Worm (Caenorhabditis elegans) whole organism, late embryonic: ENCODE measurements around the gene ima-1.

Experiments used
- C38D4.7 ChIP-seq: fragments of 200-800 bp; sonication (Bioruptor generic); optimal IDR thresholded peaks from 2 replicates; lab custom pipeline; 2018; ENCODE audit warnings: mild to moderate bottlenecking, missing genetic modification characterization, moderate library complexity, missing compliant biosample characterization
- F13H6.1 ChIP-seq: sonication (generic microtip); optimal IDR thresholded peaks from 2 replicates; lab custom pipeline; 2016; ENCODE audit warnings: missing genetic modification characterization, missing compliant biosample characterization
- K09A11.1 ChIP-seq: sonication (generic microtip); optimal IDR thresholded peaks from 2 replicates; lab custom pipeline; 2017; ENCODE audit warnings: antibody characterized with exemption, mild to moderate bottlenecking, missing genetic modification characterization, missing compliant biosample characterization; ENCODE audit not compliant: insufficient read depth
- T23F11.4 ChIP-seq: fragments of 200-800 bp; sonication (Bioruptor generic); optimal IDR thresholded peaks from 2 replicates; lab custom pipeline; 2018; ENCODE audit warnings: mild to moderate bottlenecking, missing genetic modification characterization, missing compliant biosample characterization
- Y22D7AL.16 ChIP-seq: sonication (generic microtip); optimal IDR thresholded peaks from 2 replicates; lab custom pipeline; 2016; ENCODE audit warnings: missing genetic modification characterization, missing compliant biosample characterization
- ama-1 ChIP-seq: fragments of 150-350 bp; optimal IDR thresholded peaks from 2 replicates; lab custom pipeline; 2014
- ceh-22 ChIP-seq: sonication (generic microtip); optimal IDR thresholded peaks from 2 replicates; lab custom pipeline; 2017; ENCODE audit warnings: missing biosample characterization, missing genetic modification characterization
- ceh-30 ChIP-seq: fragments of 150-350 bp; optimal IDR thresholded peaks from 2 replicates; lab custom pipeline; 2014; ENCODE audit warnings: missing biosample characterization, missing genetic modification characterization
- ceh-31 ChIP-seq: sonication (generic microtip); optimal IDR thresholded peaks from 2 replicates; lab custom pipeline; 2016; ENCODE audit warnings: missing genetic modification characterization, missing compliant biosample characterization
- ceh-45 ChIP-seq: fragments of 200-800 bp; sonication (Bioruptor generic); IDR thresholded peaks from 2 replicates; pipeline ENCODE4 v1.3.6; 2022; ENCODE audit warnings: missing genetic modification reagents, missing genetic modification characterization, missing compliant biosample characterization
- che-1 ChIP-seq: sonication (generic microtip); optimal IDR thresholded peaks from 2 replicates; lab custom pipeline; 2016; ENCODE audit warnings: mild to moderate bottlenecking, missing genetic modification characterization, missing compliant biosample characterization
- dmd-4 ChIP-seq: sonication (generic microtip); optimal IDR thresholded peaks from 2 replicates; lab custom pipeline; 2016; ENCODE audit warnings: borderline replicate concordance, missing genetic modification characterization, missing compliant biosample characterization
- dve-1 ChIP-seq: sonication (generic microtip); optimal IDR thresholded peaks from 2 replicates; lab custom pipeline; 2017; ENCODE audit warnings: antibody characterized with exemption, mild to moderate bottlenecking, missing genetic modification characterization, missing compliant biosample characterization
- elt-2 ChIP-seq: sonication (generic microtip); optimal IDR thresholded peaks from 2 replicates; lab custom pipeline; 2016; ENCODE audit warnings: missing genetic modification reagents, missing genetic modification characterization, missing compliant biosample characterization
- elt-4 ChIP-seq: sonication (generic microtip); optimal IDR thresholded peaks from 2 replicates; lab custom pipeline; 2016; ENCODE audit warnings: missing genetic modification characterization, missing compliant biosample characterization
- ets-4 ChIP-seq: sonication (generic microtip); optimal IDR thresholded peaks from 2 replicates; lab custom pipeline; 2016; ENCODE audit warnings: missing genetic modification characterization, missing compliant biosample characterization
- eyg-1 ChIP-seq: sonication (generic microtip); optimal IDR thresholded peaks from 2 replicates; lab custom pipeline; 2016; ENCODE audit warnings: missing genotype, missing genetic modification characterization, missing compliant biosample characterization
- fax-1 ChIP-seq: sonication (generic microtip); optimal IDR thresholded peaks from 2 replicates; lab custom pipeline; 2016; ENCODE audit warnings: missing genotype, missing genetic modification characterization, missing compliant biosample characterization
- fkh-10 ChIP-seq: fragments of 150-350 bp; optimal IDR thresholded peaks from 2 replicates; lab custom pipeline; 2014; ENCODE audit warnings: missing biosample characterization, missing genetic modification reagents, missing genetic modification characterization
- fkh-6 ChIP-seq: sonication (generic microtip); optimal IDR thresholded peaks from 2 replicates; lab custom pipeline; 2016; ENCODE audit warnings: missing genetic modification characterization, missing compliant biosample characterization
- gmeb-2 ChIP-seq: sonication (generic microtip); optimal IDR thresholded peaks from 2 replicates; lab custom pipeline; 2016; ENCODE audit warnings: missing genetic modification characterization, inconsistent platforms, missing compliant biosample characterization
- hlh-13 ChIP-seq: fragments of 200-800 bp; sonication (Bioruptor generic); optimal IDR thresholded peaks from 2 replicates; lab custom pipeline; 2018; ENCODE audit warnings: mild to moderate bottlenecking, missing genetic modification characterization, missing compliant biosample characterization
- hlh-30 ChIP-seq: sonication (generic microtip); optimal IDR thresholded peaks from 2 replicates; lab custom pipeline; 2017; ENCODE audit warnings: antibody characterized with exemption, missing genetic modification characterization, missing compliant biosample characterization; ENCODE audit not compliant: insufficient read depth
- hlh-6 ChIP-seq: sonication (generic microtip); optimal IDR thresholded peaks from 2 replicates; lab custom pipeline; 2016; ENCODE audit warnings: missing genotype, missing genetic modification characterization, missing compliant biosample characterization
- lin-11 ChIP-seq: fragments of 200-800 bp; sonication (Bioruptor generic); optimal IDR thresholded peaks from 2 replicates; lab custom pipeline; 2018; ENCODE audit warnings: mild to moderate bottlenecking, missing genetic modification characterization, missing compliant biosample characterization
- madf-2 ChIP-seq: sonication (generic microtip); optimal IDR thresholded peaks from 2 replicates; lab custom pipeline; 2017; ENCODE audit warnings: missing genetic modification characterization, missing compliant biosample characterization
- nfya-1 ChIP-seq: sonication (generic microtip); optimal IDR thresholded peaks from 2 replicates; lab custom pipeline; 2017; ENCODE audit warnings: missing genetic modification characterization, mild to moderate bottlenecking, missing compliant biosample characterization, antibody characterized with exemption, moderate library complexity
- nhr-11 ChIP-seq: fragments of 150-350 bp; optimal IDR thresholded peaks from 2 replicates; lab custom pipeline; 2014; ENCODE audit warnings: missing biosample characterization, missing genetic modification characterization
- npax-4 ChIP-seq: sonication (generic microtip); optimal IDR thresholded peaks from 2 replicates; lab custom pipeline; 2016; ENCODE audit warnings: missing genetic modification characterization, missing compliant biosample characterization
- pax-1 ChIP-seq: fragments of 150-350 bp; optimal IDR thresholded peaks from 2 replicates; lab custom pipeline; 2014; ENCODE audit warnings: missing biosample characterization, missing genetic modification characterization
- pha-2 ChIP-seq: sonication (generic microtip); optimal IDR thresholded peaks from 2 replicates; lab custom pipeline; 2017; ENCODE audit warnings: mild to moderate bottlenecking, missing genetic modification characterization, missing compliant biosample characterization
- pqm-1 ChIP-seq: sonication (generic microtip); optimal IDR thresholded peaks from 2 replicates; lab custom pipeline; 2016; ENCODE audit warnings: missing genetic modification characterization, missing compliant biosample characterization
- pros-1 ChIP-seq: fragments of 150-350 bp; optimal IDR thresholded peaks from 2 replicates; lab custom pipeline; 2014; ENCODE audit warnings: missing biosample characterization, missing genetic modification reagents, missing genetic modification characterization
- ref-2 ChIP-seq: sonication (generic microtip); optimal IDR thresholded peaks from 2 replicates; lab custom pipeline; 2016; ENCODE audit warnings: missing genetic modification characterization, missing compliant biosample characterization
- rnt-1 ChIP-seq: sonication (generic microtip); optimal IDR thresholded peaks from 2 replicates; lab custom pipeline; 2016; ENCODE audit warnings: missing genetic modification characterization, missing compliant biosample characterization
- sdc-2 ChIP-seq: sonication (generic microtip); optimal IDR thresholded peaks from 2 replicates; lab custom pipeline; 2016; ENCODE audit warnings: missing genotype, missing genetic modification characterization, missing compliant biosample characterization
- sox-2 ChIP-seq: fragments of 200-800 bp; sonication (Bioruptor generic); IDR thresholded peaks from 2 replicates; pipeline ENCODE4 v1.3.6; 2022; ENCODE audit warnings: missing genetic modification reagents, missing genetic modification characterization, missing compliant biosample characterization
- sox-4 ChIP-seq: sonication (generic microtip); optimal IDR thresholded peaks from 2 replicates; lab custom pipeline; 2017; ENCODE audit warnings: mild to moderate bottlenecking, missing genetic modification characterization, inconsistent platforms, missing compliant biosample characterization
- syd-9 ChIP-seq: sonication (generic microtip); optimal IDR thresholded peaks from 2 replicates; lab custom pipeline; 2016; ENCODE audit warnings: mild to moderate bottlenecking, missing genetic modification characterization, moderate library complexity, missing compliant biosample characterization
- tbx-2 ChIP-seq: sonication (generic microtip); optimal IDR thresholded peaks from 2 replicates; lab custom pipeline; 2016; ENCODE audit warnings: missing genetic modification characterization, missing compliant biosample characterization
- ttx-3 ChIP-seq: sonication (generic microtip); optimal IDR thresholded peaks from 2 replicates; lab custom pipeline; 2016; ENCODE audit warnings: missing genetic modification reagents, missing genetic modification characterization, missing compliant biosample characterization
- unc-42 ChIP-seq: sonication (generic microtip); optimal IDR thresholded peaks from 2 replicates; lab custom pipeline; 2016; ENCODE audit warnings: missing genotype, missing genetic modification characterization, missing compliant biosample characterization
- unc-55 ChIP-seq: sonication (generic microtip); optimal IDR thresholded peaks from 2 replicates; lab custom pipeline; 2017; ENCODE audit warnings: missing biosample characterization, missing genetic modification reagents, missing genetic modification characterization
- zip-5 ChIP-seq: sonication (generic microtip); optimal IDR thresholded peaks from 2 replicates; lab custom pipeline; 2016; ENCODE audit warnings: missing genetic modification characterization, missing compliant biosample characterization
- ztf-16 ChIP-seq: sonication (generic microtip); optimal IDR thresholded peaks from 2 replicates; lab custom pipeline; 2017; ENCODE audit warnings: missing genetic modification characterization, missing compliant biosample characterization

The ima-1 gene

ce11 chrV:11220415-11220814 lies 19.1 kb upstream of the ima-1 start:
- TF ChIP-seq ama-1 (no peak), sox-2 (GFP tag; lab: Robert Waterston, UW) (no peak), elt-4 (tag; lab: Kevin White, UChicago) (no peak), pax-1 (tag; lab: Kevin White, UChicago) (no peak), elt-2 (tag; lab: Kevin White, UChicago) (peak; percentile 24), hlh-30 (tag; lab: Kevin White, UChicago) (no peak), eyg-1 (tag; lab: Kevin White, UChicago) (no peak)

- TF ChIP-seq ref-2 (tag; lab: Kevin White, UChicago) (no peak), K09A11.1 (tag; lab: Kevin White, UChicago) (no peak), C38D4.7 (GFP tag; lab: Kevin White, UChicago) (no peak)
Observed at ce11 chrV:11220936-11221335, 18.5 kb upstream of the ima-1 start, which contains the start of gene T19B10.2. T19B10.2 (plus strand) TSS chrV:11221302.

- TF ChIP-seq unc-55 (GFP tag; lab: Kevin White, UChicago) (no peak), ceh-30 (tag; lab: Kevin White, UChicago) (no peak), sox-4 (tag; lab: Kevin White, UChicago) (no peak), ref-2 (tag; lab: Kevin White, UChicago) (no peak), T23F11.4 (no peak), K09A11.1 (tag; lab: Kevin White, UChicago) (no peak), lin-11 (tag; lab: Kevin White, UChicago) (no peak), Y22D7AL.16 (no peak), madf-2 (no peak), ceh-22 (tag; lab: Kevin White, UChicago) (no peak), dve-1 (no peak), fkh-6 (tag; lab: Kevin White, UChicago) (no peak), pha-2 (tag; lab: Kevin White, UChicago) (no peak), ama-1 (no peak), fax-1 (tag; lab: Kevin White, UChicago) (no peak), che-1 (no peak)
Observed at ce11 chrV:11223698-11224097, 15.8 kb upstream of the ima-1 start.

- TF ChIP-seq unc-55 (GFP tag; lab: Kevin White, UChicago): peak; percentile 81
- no peak for TF ChIP-seq ztf-16
Observed at ce11 chrV:11225981-11226380, 13.5 kb upstream of the ima-1 start, which contains the start of gene bgal-1. bgal-1 (minus strand) TSS chrV:11226018.

ce11 chrV:11228653-11229173 lies 10.8 kb upstream of the ima-1 start, which contains the start of gene pqn-70:
pqn-70 (minus strand) TSS chrV:11228703.
- TF ChIP-seq pqm-1: peak; percentile 40
- TF ChIP-seq ama-1: no peak
- peak; percentile 39 for TF ChIP-seq rnt-1 (tag; lab: Kevin White, UChicago)
- peak; percentile 10 for TF ChIP-seq dmd-4 (tag; lab: Kevin White, UChicago)
- TF ChIP-seq unc-55 (GFP tag; lab: Kevin White, UChicago): peak; percentile 31
- TF ChIP-seq npax-4 (tag; lab: Kevin White, UChicago): no peak
- TF ChIP-seq syd-9 (tag; lab: Kevin White, UChicago): no peak
- TF ChIP-seq hlh-6 (tag; lab: Kevin White, UChicago): no peak
- no peak for TF ChIP-seq fkh-10
- peak; percentile 86 for TF ChIP-seq unc-42 (tag; lab: Kevin White, UChicago)
- no peak for TF ChIP-seq ceh-30 (tag; lab: Kevin White, UChicago)
- peak; percentile 38 for TF ChIP-seq ets-4
- TF ChIP-seq sdc-2 (tag; lab: Kevin White, UChicago): no peak
- TF ChIP-seq ceh-22 (tag; lab: Kevin White, UChicago): no peak
- no peak for TF ChIP-seq pha-2 (tag; lab: Kevin White, UChicago)
- TF ChIP-seq tbx-2 (tag; lab: Kevin White, UChicago): peak; percentile 79
- TF ChIP-seq eyg-1 (tag; lab: Kevin White, UChicago): no peak
- TF ChIP-seq nfya-1 (tag; lab: Kevin White, UChicago): peak; percentile 66
- TF ChIP-seq ttx-3 (tag; lab: Kevin White, UChicago): no peak
- TF ChIP-seq nhr-11 (tag; lab: Kevin White, UChicago): no peak
- TF ChIP-seq gmeb-2 (tag; lab: Kevin White, UChicago): no peak
- peak; percentile 9 for TF ChIP-seq pros-1
- TF ChIP-seq zip-5: peak; percentile 32
- TF ChIP-seq ceh-45 (GFP tag; lab: Robert Waterston, UW): no peak
- peak; percentile 52 for TF ChIP-seq fax-1 (tag; lab: Kevin White, UChicago)
- TF ChIP-seq hlh-13 (GFP tag; lab: Kevin White, UChicago): no peak
- TF ChIP-seq F13H6.1 (tag; lab: Kevin White, UChicago): peak; percentile 45
- peak; percentile 93 for TF ChIP-seq ceh-31 (tag; lab: Kevin White, UChicago)
